Fruit fly (Drosophila melanogaster) whole organism, embryonic: ENCODE data around the gene CG31921.

ENCODE experiments used
- Antp ChIP-seq: fragments of 200-800 bp; sonication (Bioruptor generic); optimal IDR thresholded peaks from 3 replicates; lab custom pipeline; 2016; ENCODE audit warnings: missing biosample characterization, missing genetic modification characterization
- CG11398 ChIP-seq: fragments of 200-800 bp; sonication (Bioruptor generic); optimal IDR thresholded peaks from 2 replicates; lab custom pipeline; 2016; ENCODE audit warnings: missing biosample characterization, missing genetic modification characterization
- CG13287 ChIP-seq: fragments of 200-800 bp; sonication (Bioruptor generic); IDR thresholded peaks from 2 replicates; pipeline ENCODE4 v1.3.6; 2022; ENCODE audit warnings: missing biosample characterization, missing genetic modification characterization; ENCODE audit not compliant: partially characterized antibody
- CG13424 ChIP-seq: fragments of 200-800 bp; sonication (Bioruptor generic); optimal IDR thresholded peaks from 2 replicates; lab custom pipeline; 2019; ENCODE audit warnings: missing biosample characterization, mild to moderate bottlenecking, missing genetic modification characterization, moderate library complexity
- CG13894 ChIP-seq: fragments of 200-800 bp; sonication (Bioruptor generic); optimal IDR thresholded peaks from 3 replicates; lab custom pipeline; 2018; ENCODE audit warnings: missing biosample characterization, mild to moderate bottlenecking, missing genetic modification characterization, moderate library complexity
- CG14965 ChIP-seq: fragments of 200-800 bp; sonication (Bioruptor generic); optimal IDR thresholded peaks from 2 replicates; lab custom pipeline; 2016; ENCODE audit warnings: missing biosample characterization, missing genetic modification characterization, borderline replicate concordance
- CG15269 ChIP-seq: fragments of 200-800 bp; sonication (Bioruptor generic); optimal IDR thresholded peaks from 2 replicates; lab custom pipeline; 2018; ENCODE audit warnings: missing biosample characterization, mild to moderate bottlenecking, missing genetic modification characterization, moderate library complexity
- CG17361 ChIP-seq: fragments of 200-800 bp; sonication (Bioruptor generic); IDR thresholded peaks from 3 replicates; pipeline ENCODE4 v1.3.6; 2022; ENCODE audit warnings: missing biosample characterization, missing genetic modification characterization
- CG17385 ChIP-seq: fragments of 200-800 bp; sonication (Bioruptor generic); optimal IDR thresholded peaks from 3 replicates; lab custom pipeline; 2018; ENCODE audit warnings: missing biosample characterization, mild to moderate bottlenecking, missing genetic modification characterization
- CG18262 ChIP-seq: fragments of 200-800 bp; optimal IDR thresholded peaks from 3 replicates; lab custom pipeline; 2019; ENCODE audit warnings: missing biosample characterization, mild to moderate bottlenecking, missing genetic modification characterization, moderate library complexity
- CG18476 ChIP-seq: fragments of 200-800 bp; sonication (Bioruptor generic); optimal IDR thresholded peaks from 2 replicates; lab custom pipeline; 2016; ENCODE audit warnings: missing biosample characterization, mild to moderate bottlenecking, missing genetic modification characterization
- CG30403 ChIP-seq: fragments of 200-800 bp; sonication (Bioruptor generic); optimal IDR thresholded peaks from 3 replicates; lab custom pipeline; 2016; ENCODE audit warnings: missing biosample characterization, missing genetic modification characterization
- CG31365 ChIP-seq: fragments of 200-800 bp; sonication (Bioruptor generic); optimal IDR thresholded peaks from 2 replicates; lab custom pipeline; 2018; ENCODE audit warnings: missing biosample characterization, mild to moderate bottlenecking, missing genetic modification characterization
- CG34376 ChIP-seq: fragments of 200-800 bp; sonication (Bioruptor generic); optimal IDR thresholded peaks from 2 replicates; lab custom pipeline; 2018; ENCODE audit warnings: missing biosample characterization, mild to moderate bottlenecking, missing genetic modification characterization
- CG3847 ChIP-seq: fragments of 200-800 bp; sonication (Bioruptor generic); IDR thresholded peaks from 2 replicates; pipeline ENCODE4 v1.3.6; 2022; ENCODE audit warnings: missing biosample characterization, missing genetic modification characterization
- CG6791 ChIP-seq: fragments of 200-800 bp; sonication (Bioruptor generic); IDR thresholded peaks from 3 replicates; pipeline ENCODE4 v1.3.6; 2022; ENCODE audit warnings: missing biosample characterization, missing genetic modification characterization; ENCODE audit not compliant: partially characterized antibody
- CG7963 ChIP-seq: fragments of 200-800 bp; sonication (Bioruptor generic); IDR thresholded peaks from 3 replicates; pipeline ENCODE4 v1.3.6; 2022; ENCODE audit warnings: missing biosample characterization, missing genetic modification characterization; ENCODE audit not compliant: partially characterized antibody
- CG8290 ChIP-seq, 3 experiments: fragments of 200-800 bp; sonication (Bioruptor generic); optimal IDR thresholded peaks; 2 replicates each; lab custom pipeline; 2016 to 2019; ENCODE audit warnings: missing biosample characterization in 3 of 3, missing genetic modification characterization in 3 of 3, mild to moderate bottlenecking in 2 of 3, moderate library complexity in 1 of 3
- CG8924 ChIP-seq: fragments of 200-800 bp; optimal IDR thresholded peaks from 3 replicates; lab custom pipeline; 2019; ENCODE audit warnings: missing biosample characterization, mild to moderate bottlenecking, missing genetic modification characterization, moderate library complexity
- Chrac-16 ChIP-seq: fragments of 200-800 bp; sonication (Bioruptor generic); optimal IDR thresholded peaks from 3 replicates; lab custom pipeline; 2016; ENCODE audit warnings: missing biosample characterization, missing genetic modification characterization
- Dfd ChIP-seq, 2 experiments: fragments of >200 bp; optimal IDR thresholded peaks; 2 replicates each; lab custom pipeline; 2017; ENCODE audit warnings: missing biosample characterization in 2 of 2, missing genetic modification characterization in 2 of 2
- Fer3 ChIP-seq: fragments of 200-800 bp; sonication (Bioruptor generic); optimal IDR thresholded peaks from 2 replicates; lab custom pipeline; 2018; ENCODE audit warnings: missing biosample characterization, mild to moderate bottlenecking, missing genetic modification characterization, moderate library complexity
- HLH54F ChIP-seq: fragments of 200-800 bp; sonication (Bioruptor generic); optimal IDR thresholded peaks from 3 replicates; lab custom pipeline; 2016; ENCODE audit warnings: missing biosample characterization, missing genetic modification characterization
- Med ChIP-seq: fragments of 200-800 bp; sonication (Bioruptor generic); peaks from one replicate; lab custom pipeline; 2016; ENCODE audit warnings: missing biosample characterization, missing genetic modification characterization, mild to moderate bottlenecking, inconsistent platforms, moderate library complexity
- Myb ChIP-seq: fragments of 200-800 bp; sonication (Bioruptor generic); optimal IDR thresholded peaks from 2 replicates; lab custom pipeline; 2016; ENCODE audit warnings: missing biosample characterization, missing genetic modification characterization
- Nf-YB ChIP-seq: fragments of 200-800 bp; sonication (Bioruptor generic); optimal IDR thresholded peaks from 3 replicates; lab custom pipeline; 2019; ENCODE audit warnings: missing biosample characterization, mild to moderate bottlenecking, missing genetic modification characterization, moderate library complexity
- Nf-YC ChIP-seq: fragments of 200-800 bp; optimal IDR thresholded peaks from 3 replicates; lab custom pipeline; 2019; ENCODE audit warnings: missing biosample characterization, mild to moderate bottlenecking, missing genetic modification characterization, moderate library complexity
- Opbp ChIP-seq: fragments of 200-800 bp; sonication (Bioruptor generic); IDR thresholded peaks from 3 replicates; pipeline ENCODE4 v1.3.6; 2022; ENCODE audit warnings: missing biosample characterization, missing genetic modification characterization; ENCODE audit not compliant: partially characterized antibody
- bbx ChIP-seq: fragments of 200-800 bp; sonication (Bioruptor generic); IDR thresholded peaks from 2 replicates; pipeline ENCODE4 v1.3.6; 2022; ENCODE audit warnings: missing biosample characterization, missing genetic modification characterization; ENCODE audit not compliant: partially characterized antibody
- ci ChIP-seq: fragments of 200-800 bp; sonication (Bioruptor generic); IDR thresholded peaks from 3 replicates; pipeline ENCODE4 v1.3.6; 2022; ENCODE audit warnings: missing biosample characterization, missing genetic modification characterization
- corto ChIP-seq: fragments of 200-800 bp; sonication (Bioruptor generic); optimal IDR thresholded peaks from 2 replicates; lab custom pipeline; 2016; ENCODE audit warnings: missing biosample characterization, mild to moderate bottlenecking, missing genetic modification characterization, moderate library complexity
- dpn ChIP-seq, 2 experiments: fragments of 200-800 bp; sonication (Bioruptor generic); optimal IDR thresholded peaks; 3 replicates each; lab custom pipeline; 2016; ENCODE audit warnings: missing biosample characterization in 2 of 2, missing genetic modification characterization in 2 of 2
- gem ChIP-seq: fragments of 200-800 bp; sonication (Bioruptor generic); optimal IDR thresholded peaks from 2 replicates; lab custom pipeline; 2019; ENCODE audit warnings: missing biosample characterization, mild to moderate bottlenecking, missing genetic modification characterization, moderate library complexity
- her ChIP-seq: fragments of 200-800 bp; sonication (Bioruptor generic); optimal IDR thresholded peaks from 2 replicates; lab custom pipeline; 2016; ENCODE audit warnings: missing biosample characterization, missing genetic modification characterization
- jigr1 ChIP-seq: fragments of 200-800 bp; sonication (Bioruptor generic); IDR thresholded peaks from 3 replicates; pipeline ENCODE4 v1.3.6; 2022; ENCODE audit warnings: missing biosample characterization, missing genetic modification characterization
- nerfin-2 ChIP-seq: fragments of 200-800 bp; sonication (Bioruptor generic); IDR thresholded peaks from 2 replicates; pipeline ENCODE4 v1.3.6; 2022; ENCODE audit warnings: missing biosample characterization, missing genetic modification characterization; ENCODE audit not compliant: partially characterized antibody
- nom ChIP-seq: fragments of 200-800 bp; sonication (Bioruptor generic); optimal IDR thresholded peaks from 2 replicates; lab custom pipeline; 2017; ENCODE audit warnings: missing biosample characterization, missing genetic modification characterization, mild to moderate bottlenecking, moderate library complexity, missing genetic modification reagents
- phol ChIP-seq: fragments of 200-800 bp; sonication (Bioruptor generic); optimal IDR thresholded peaks from 3 replicates; lab custom pipeline; 2018; ENCODE audit warnings: missing biosample characterization, mild to moderate bottlenecking, missing genetic modification characterization, moderate library complexity
- row ChIP-seq: fragments of 200-800 bp; sonication (Bioruptor generic); IDR thresholded peaks from 3 replicates; pipeline ENCODE4 v1.3.6; 2022; ENCODE audit warnings: missing biosample characterization, missing genetic modification characterization
- slbo ChIP-seq: fragments of 200-800 bp; sonication (Bioruptor generic); IDR thresholded peaks from 2 replicates; pipeline ENCODE4 v1.3.6; 2022; ENCODE audit warnings: missing biosample characterization, missing genetic modification characterization
- sqz ChIP-seq: fragments of 200-800 bp; sonication (Bioruptor generic); optimal IDR thresholded peaks from 3 replicates; lab custom pipeline; 2018; ENCODE audit warnings: missing biosample characterization, mild to moderate bottlenecking, missing genetic modification characterization
- sug ChIP-seq: fragments of 200-800 bp; optimal IDR thresholded peaks from 2 replicates; lab custom pipeline; 2019; ENCODE audit warnings: missing biosample characterization, mild to moderate bottlenecking, missing genetic modification characterization, moderate library complexity
- tin ChIP-seq: fragments of 200-800 bp; sonication (Bioruptor generic); optimal IDR thresholded peaks from 3 replicates; lab custom pipeline; 2016; ENCODE audit warnings: missing biosample characterization, missing genetic modification characterization
- trem ChIP-seq: fragments of 200-800 bp; optimal IDR thresholded peaks from 3 replicates; lab custom pipeline; 2019; ENCODE audit warnings: missing biosample characterization, mild to moderate bottlenecking, missing genetic modification characterization, moderate library complexity
- tx ChIP-seq: fragments of 200-800 bp; sonication (Bioruptor generic); optimal IDR thresholded peaks from 2 replicates; lab custom pipeline; 2016; ENCODE audit warnings: missing biosample characterization, missing genetic modification characterization
- zen2 ChIP-seq: fragments of 200-800 bp; sonication (Bioruptor generic); IDR thresholded peaks from 3 replicates; pipeline ENCODE4 v1.3.6; 2022; ENCODE audit warnings: missing biosample characterization, missing genetic modification characterization; ENCODE audit not compliant: partially characterized antibody

CG31921 gene

DNA sequence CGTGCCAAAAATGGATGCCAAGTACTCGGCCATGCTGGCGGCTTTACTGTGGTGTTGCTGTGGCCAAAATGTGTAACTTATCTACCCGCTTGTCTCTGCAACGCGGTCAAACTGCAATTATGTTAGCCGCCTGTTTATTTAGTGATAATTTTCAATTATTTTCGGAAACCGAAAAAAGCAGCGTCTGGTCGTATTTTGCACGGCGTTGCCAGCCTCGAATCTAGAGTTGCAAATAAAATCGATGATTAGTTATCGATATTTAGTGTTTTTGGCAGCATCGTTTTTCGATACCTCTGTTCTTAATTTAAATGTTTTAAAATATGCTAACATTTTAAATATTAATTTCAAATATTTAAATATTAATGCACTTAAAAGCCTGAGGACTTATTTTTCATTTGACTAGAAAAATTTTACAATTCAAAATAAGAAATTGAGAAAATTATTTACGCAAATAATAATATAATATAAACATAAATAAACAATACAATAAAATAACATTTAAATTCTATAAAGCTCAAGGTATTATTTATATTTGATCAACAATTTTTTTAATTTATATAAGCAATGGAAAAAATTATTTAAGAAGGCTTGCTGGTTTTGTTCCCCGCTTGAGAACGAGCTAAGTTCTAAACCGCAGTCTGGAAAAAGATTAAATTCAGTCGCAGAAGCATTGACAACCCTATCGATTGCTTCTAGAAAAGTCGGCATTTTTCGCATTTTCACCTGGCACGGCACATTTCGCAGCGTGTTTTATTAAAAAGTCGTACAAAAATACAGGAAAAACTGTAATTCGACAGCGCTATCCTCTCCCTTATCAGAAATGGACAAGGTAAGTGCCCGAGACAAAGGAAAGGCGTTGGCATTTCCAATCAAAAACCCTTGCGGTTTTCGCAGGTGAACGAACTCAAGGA lies 37.4 kb downstream of the CG31921 start, which contains the start of the genes U2af38 and Stip1 (continued):
- peak; percentile 43; the same call in 1 of the 2 replicates for TF ChIP-seq nerfin-2
- TF ChIP-seq CG7963 = no peak; the same call in 2 of the 3 replicates
- TF ChIP-seq slbo (GFP tag; lab: Robert Waterston, UW) = peak; percentile 64; the same call in 1 of the 2 replicates
- TF ChIP-seq Myb = peak; percentile 6
- peak; percentile 58 for TF ChIP-seq row (GFP tag; lab: Robert Waterston, UW)
- TF ChIP-seq corto (GFP tag; lab: Kevin White, UChicago) = no peak
- peak; percentile 50 for TF ChIP-seq gem (tag; lab: Kevin White, UChicago)
- peak; percentile 58; the same call in 2 of the 3 replicates for TF ChIP-seq CG17361
- peak; percentile 80 for TF ChIP-seq CG13287 (GFP tag; lab: Robert Waterston, UW)
- TF ChIP-seq Fer3 (tag; lab: Kevin White, UChicago) = peak; percentile 10
- peak; percentile 63 for TF ChIP-seq Nf-YC
- peak; percentile 66 for TF ChIP-seq bbx (GFP tag; lab: Robert Waterston, UW)
- peak; percentile 34 for TF ChIP-seq CG15269
- no peak for TF ChIP-seq CG31365 (tag; lab: Kevin White, UChicago)
- TF ChIP-seq sug = peak; percentile 42
- peak; percentile 73 for TF ChIP-seq Med (GFP tag; lab: Kevin White, UChicago)
- TF ChIP-seq CG18262 (tag; lab: Kevin White, UChicago) = peak; percentile 47
- TF ChIP-seq CG34376 (GFP tag; lab: Kevin White, UChicago) = peak; percentile 34
- peak in 1 of 2 experiments; percentile 2 for TF ChIP-seq dpn (GFP tag; optimal IDR thresholded peaks at IDR 0.05; lab: Kevin White, UChicago)
- no peak for TF ChIP-seq HLH54F (GFP tag; lab: Kevin White, UChicago)
- no peak; the same call in 2 of the 3 replicates for TF ChIP-seq zen2 (GFP tag; lab: Robert Waterston, UW)
- TF ChIP-seq CG8924 (tag; lab: Kevin White, UChicago) = peak; percentile 47
- TF ChIP-seq CG8290 (GFP tag; optimal IDR thresholded peaks at IDR 0.05; lab: Kevin White, UChicago) = peak; percentile 2
- peak in 1 of 2 experiments; percentile 20 for TF ChIP-seq CG8290 (tag; optimal IDR thresholded peaks at IDR 0.05; lab: Kevin White, UChicago)
- peak; percentile 28 for TF ChIP-seq CG30403 (GFP tag; lab: Kevin White, UChicago)
- TF ChIP-seq CG6791 (GFP tag; lab: Robert Waterston, UW) = peak; percentile 36; the same call in 1 of the 3 replicates
- TF ChIP-seq ci (GFP tag; lab: Robert Waterston, UW) = no peak; the same call in 2 of the 3 replicates
- TF ChIP-seq CG13424 (tag; lab: Kevin White, UChicago) = peak; percentile 15
- no peak for TF ChIP-seq Nf-YB (GFP tag; lab: Kevin White, UChicago)
- no peak for TF ChIP-seq Dfd (GFP tag; optimal IDR thresholded peaks at IDR 0.05; lab: Kevin White, UChicago)
- peak; percentile 69; the same call in 1 of the 3 replicates for TF ChIP-seq jigr1 (GFP tag; lab: Robert Waterston, UW)
- no peak for TF ChIP-seq CG11398
- no peak for TF ChIP-seq CG18476 (GFP tag; lab: Kevin White, UChicago)
- peak; percentile 26 for TF ChIP-seq nom
- peak; percentile 4; the same call in 1 of the 3 replicates for TF ChIP-seq Opbp (GFP tag; lab: Robert Waterston, UW)
- TF ChIP-seq CG13894 = peak; percentile 63
- no peak for TF ChIP-seq CG17385
- TF ChIP-seq phol (tag; lab: Kevin White, UChicago) = peak; percentile 50
- TF ChIP-seq Antp = peak; percentile 26
- TF ChIP-seq CG3847 (GFP tag; lab: Robert Waterston, UW) = peak; percentile 55
- no peak for TF ChIP-seq her (GFP tag; lab: Kevin White, UChicago)
- peak; percentile 31 for TF ChIP-seq tin
- peak; percentile 2 for TF ChIP-seq Chrac-16 (GFP tag; lab: Kevin White, UChicago)
- TF ChIP-seq CG14965 (GFP tag; lab: Kevin White, UChicago) = no peak
- TF ChIP-seq tx = no peak
- peak; percentile 23 for TF ChIP-seq sqz
- peak; percentile 76 for TF ChIP-seq trem (tag; lab: Kevin White, UChicago)
